Fruit fly (Drosophila melanogaster): ENCODE data around the gene CG10591.

DNA sequence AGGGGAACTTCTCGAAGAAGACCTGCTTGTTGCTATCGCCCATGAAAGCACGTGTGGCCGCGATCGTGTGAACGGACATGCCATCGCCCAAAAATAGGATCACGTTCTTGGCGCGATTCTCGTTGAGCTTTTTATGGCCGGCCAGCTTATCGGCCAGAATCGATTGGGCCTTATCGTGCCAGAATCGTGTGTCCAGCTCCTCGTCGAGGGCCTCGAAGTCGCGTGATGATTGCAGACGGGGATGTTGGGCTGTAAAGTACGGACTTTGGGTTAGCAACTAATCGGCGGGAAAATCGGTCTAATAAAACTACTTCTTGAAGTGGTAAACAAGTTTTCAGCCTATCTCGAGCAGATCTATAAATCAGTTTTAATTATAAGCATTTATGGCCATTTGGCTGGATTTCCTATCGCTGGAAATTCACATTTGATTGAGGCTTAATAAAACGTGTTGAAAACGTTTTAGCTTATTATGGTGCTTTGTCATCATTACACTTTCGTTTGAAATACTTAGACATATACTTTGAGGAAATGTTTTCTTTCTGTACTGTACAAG is 5.3 kb downstream of the CG10591 start:
- TF ChIP-seq CTCF (optimal IDR thresholded peaks at IDR 0.05) (no peak), CG8478 (optimal IDR thresholded peaks at IDR 0.05) (no peak)

Data from S2 (cell line).